Fruit fly (Drosophila melanogaster) whole organism, prepupa: Measurements from ENCODE around the gene SC35.

Experiments used
- Blimp-1 ChIP-seq: fragments of 200-800 bp; sonication (Bioruptor generic); optimal IDR thresholded peaks from 3 replicates; lab custom pipeline; 2017; ENCODE audit warnings: missing biosample characterization, missing genetic modification characterization, mild to moderate bottlenecking, moderate library complexity, missing genetic modification reagents
- CG11762 ChIP-seq: fragments of 200-800 bp; sonication (Bioruptor generic); optimal IDR thresholded peaks from 3 replicates; lab custom pipeline; 2016; ENCODE audit warnings: missing biosample characterization, missing genetic modification characterization; ENCODE audit not compliant: insufficient read depth
- CG15336 ChIP-seq: fragments of 200-800 bp; sonication (Bioruptor generic); IDR thresholded peaks from 2 replicates; pipeline ENCODE4 v1.3.6; 2022; ENCODE audit warnings: missing biosample characterization, missing genetic modification characterization
- CG3032 ChIP-seq: fragments of 200-800 bp; optimal IDR thresholded peaks from 2 replicates; lab custom pipeline; 2019; ENCODE audit warnings: missing biosample characterization, mild to moderate bottlenecking, missing genetic modification characterization, moderate library complexity
- CG32006 ChIP-seq: fragments of 200-800 bp; sonication (Bioruptor generic); optimal IDR thresholded peaks from 3 replicates; lab custom pipeline; 2017; ENCODE audit warnings: missing biosample characterization, mild to moderate bottlenecking, missing genetic modification characterization
- CG4318 ChIP-seq: fragments of 200-800 bp; sonication (Bioruptor generic); optimal IDR thresholded peaks from 3 replicates; lab custom pipeline; 2017; ENCODE audit warnings: missing biosample characterization, mild to moderate bottlenecking, missing genetic modification characterization
- CG6276 ChIP-seq: fragments of 200-800 bp; sonication (Bioruptor generic); optimal IDR thresholded peaks from 2 replicates; lab custom pipeline; 2017; ENCODE audit warnings: missing biosample characterization, mild to moderate bottlenecking, missing genetic modification characterization
- CG6792 ChIP-seq: fragments of 200-800 bp; sonication (Bioruptor generic); optimal IDR thresholded peaks from 3 replicates; lab custom pipeline; 2016; ENCODE audit warnings: missing biosample characterization, missing genetic modification characterization
- CG6808 ChIP-seq: fragments of 200-800 bp; sonication (Bioruptor generic); optimal IDR thresholded peaks from 3 replicates; lab custom pipeline; 2017; ENCODE audit warnings: missing biosample characterization, missing genetic modification characterization, mild to moderate bottlenecking, moderate library complexity, missing genetic modification reagents
- CG7368 ChIP-seq: fragments of 200-800 bp; sonication (Bioruptor generic); optimal IDR thresholded peaks from 3 replicates; lab custom pipeline; 2016; ENCODE audit warnings: missing biosample characterization, missing genetic modification characterization
- CG8119 ChIP-seq: fragments of 200-800 bp; sonication (Bioruptor generic); IDR thresholded peaks from 3 replicates; pipeline ENCODE4 v1.3.6; 2022; ENCODE audit warnings: missing biosample characterization, missing genetic modification characterization
- CG8632 ChIP-seq: fragments of 200-800 bp; sonication (Bioruptor generic); optimal IDR thresholded peaks from 3 replicates; lab custom pipeline; 2016; ENCODE audit warnings: missing biosample characterization, missing genetic modification characterization
- Eip75B ChIP-seq: fragments of 200-800 bp; sonication (Bioruptor generic); optimal IDR thresholded peaks from 3 replicates; lab custom pipeline; 2016; ENCODE audit warnings: missing biosample characterization, missing genetic modification characterization
- Eip78C ChIP-seq: fragments of 200-800 bp; sonication (Bioruptor generic); peaks from one replicate; lab custom pipeline; 2016; ENCODE audit warnings: missing biosample characterization, missing genetic modification characterization
- Ets21C ChIP-seq: fragments of 200-800 bp; sonication (Bioruptor generic); optimal IDR thresholded peaks from 3 replicates; lab custom pipeline; 2016; ENCODE audit warnings: missing biosample characterization, missing genetic modification characterization
- Gug ChIP-seq: fragments of 200-800 bp; sonication (Bioruptor generic); IDR thresholded peaks from 2 replicates; pipeline ENCODE4 v1.3.6; 2022; ENCODE audit warnings: missing biosample characterization, missing genetic modification characterization
- Hr38 ChIP-seq: sonication (Bioruptor generic); optimal IDR thresholded peaks from 2 replicates; lab custom pipeline; 2016; ENCODE audit warnings: missing biosample characterization, missing genetic modification characterization
- Hr39 ChIP-seq: fragments of 200-800 bp; sonication (Bioruptor generic); optimal IDR thresholded peaks from 2 replicates; lab custom pipeline; 2016; ENCODE audit warnings: missing biosample characterization, missing genetic modification characterization
- Lpt ChIP-seq: fragments of 200-800 bp; sonication (Bioruptor generic); optimal IDR thresholded peaks from 3 replicates; lab custom pipeline; 2016; ENCODE audit warnings: missing biosample characterization, missing genetic modification characterization
- Smox ChIP-seq: fragments of 200-800 bp; sonication (Bioruptor generic); optimal IDR thresholded peaks from 3 replicates; lab custom pipeline; 2016; ENCODE audit warnings: missing biosample characterization, missing genetic modification characterization
- Sox102F ChIP-seq: fragments of 200-800 bp; sonication (Bioruptor generic); optimal IDR thresholded peaks from 2 replicates; lab custom pipeline; 2016; ENCODE audit warnings: missing biosample characterization, mild to moderate bottlenecking, missing genetic modification characterization
- Sox15 ChIP-seq: fragments of 200-800 bp; sonication (Bioruptor generic); optimal IDR thresholded peaks from 3 replicates; lab custom pipeline; 2016; ENCODE audit warnings: missing biosample characterization, missing genetic modification characterization
- acj6 ChIP-seq: fragments of 200-800 bp; sonication (Bioruptor generic); optimal IDR thresholded peaks from 3 replicates; lab custom pipeline; 2016; ENCODE audit warnings: missing biosample characterization, missing genetic modification characterization
- dsx ChIP-seq: fragments of 200-800 bp; optimal IDR thresholded peaks from 3 replicates; lab custom pipeline; 2019; ENCODE audit warnings: missing biosample characterization, mild to moderate bottlenecking, missing genetic modification characterization, moderate library complexity; ENCODE audit not compliant: poor library complexity, severe bottlenecking
- esn ChIP-seq: fragments of 200-800 bp; sonication (Bioruptor generic); optimal IDR thresholded peaks from 2 replicates; lab custom pipeline; 2016; ENCODE audit warnings: missing biosample characterization, mild to moderate bottlenecking, missing genetic modification characterization, moderate library complexity
- fd59A ChIP-seq: fragments of 200-800 bp; sonication (Bioruptor generic); optimal IDR thresholded peaks from 2 replicates; lab custom pipeline; 2017; ENCODE audit warnings: missing biosample characterization, mild to moderate bottlenecking, missing genetic modification characterization, missing genetic modification reagents
- fkh ChIP-seq: fragments of 200-800 bp; sonication (Bioruptor generic); optimal IDR thresholded peaks from 3 replicates; lab custom pipeline; 2017; ENCODE audit warnings: missing biosample characterization, mild to moderate bottlenecking, missing genetic modification characterization, moderate library complexity
- lz ChIP-seq: fragments of 200-800 bp; sonication (Bioruptor generic); optimal IDR thresholded peaks from 3 replicates; lab custom pipeline; 2016; ENCODE audit warnings: missing biosample characterization, missing genetic modification characterization
- salr ChIP-seq, 2 experiments: fragments of 200-800 bp; sonication (Bioruptor generic); optimal IDR thresholded peaks; 3 replicates each; lab custom pipeline; 2016 to 2018; ENCODE audit warnings: missing biosample characterization in 2 of 2, missing genetic modification characterization in 2 of 2, mild to moderate bottlenecking in 1 of 2
- ss ChIP-seq, 2 experiments: fragments of 200-800 bp; sonication (Bioruptor generic); optimal IDR thresholded peaks; 2 replicates in 1 of 2; 3 replicates in 1 of 2; lab custom pipeline; 2017 to 2018; ENCODE audit warnings: mild to moderate bottlenecking in 2 of 2, missing biosample characterization in 2 of 2, missing genetic modification characterization in 2 of 2, moderate library complexity in 1 of 2
- svp ChIP-seq: fragments of 200-800 bp; sonication (Bioruptor generic); peaks from one replicate; lab custom pipeline; 2016; ENCODE audit warnings: missing biosample characterization, missing genetic modification characterization
- topi ChIP-seq: fragments of 200-800 bp; sonication (Bioruptor generic); optimal IDR thresholded peaks from 3 replicates; lab custom pipeline; 2016; ENCODE audit warnings: missing biosample characterization, missing genetic modification characterization
- vri ChIP-seq: fragments of 200-800 bp; sonication (Bioruptor generic); optimal IDR thresholded peaks from 3 replicates; lab custom pipeline; 2016; ENCODE audit warnings: missing biosample characterization, mild to moderate bottlenecking, missing genetic modification characterization

Gene SC35

DNA sequence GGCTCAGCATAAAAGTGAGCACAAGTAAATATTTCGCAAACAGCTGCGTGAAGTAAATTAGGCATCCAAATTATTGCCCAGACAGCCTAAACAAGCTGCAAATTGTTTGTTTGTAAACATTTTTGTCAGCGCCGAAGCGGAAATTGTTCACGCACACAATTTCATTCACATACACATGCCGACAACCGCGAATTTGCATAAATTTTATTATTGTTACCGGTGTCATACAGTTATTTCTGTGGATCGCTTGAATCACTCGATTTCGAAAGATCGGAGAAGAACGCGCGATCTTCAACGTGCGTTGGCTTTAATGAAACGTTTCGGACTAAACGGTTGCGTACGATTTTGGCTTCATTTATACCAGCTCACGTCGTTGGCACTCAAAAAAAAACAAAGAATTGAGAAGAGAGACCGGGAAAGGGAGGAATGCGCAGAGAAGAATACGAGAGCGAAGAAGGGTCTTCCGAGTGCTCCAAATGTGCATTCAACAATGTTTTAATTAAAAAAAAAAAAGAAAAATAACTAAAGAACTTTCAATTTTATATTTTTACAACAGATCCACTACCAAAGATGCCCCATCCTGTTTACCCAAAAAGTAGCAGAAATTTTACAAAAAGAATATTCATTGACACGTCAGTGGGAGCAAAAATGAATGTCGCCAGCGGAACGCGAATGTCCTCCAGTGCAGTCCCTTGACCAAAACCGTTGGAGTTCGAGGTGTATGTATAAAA lies 11.2 kb downstream of the SC35 start, which contains the start of gene vir-1 (continued):
- TF ChIP-seq acj6 (GFP tag; lab: Kevin White, UChicago) (no peak), CG6808 (GFP tag; lab: Kevin White, UChicago) (peak; percentile 8), ss (GFP tag; optimal IDR thresholded peaks at IDR 0.05; lab: Kevin White, UChicago) (peak in 1 of 2 experiments; percentile 15), Sox102F (GFP tag; lab: Kevin White, UChicago) (peak; percentile 15), CG7368 (no peak), CG6276 (GFP tag; lab: Kevin White, UChicago) (no peak), Eip78C (GFP tag; lab: Kevin White, UChicago) (peak; percentile 61), Ets21C (GFP tag; lab: Kevin White, UChicago) (no peak), fd59A (GFP tag; lab: Kevin White, UChicago) (no peak), CG6792 (GFP tag; lab: Kevin White, UChicago) (no peak), Smox (GFP tag; lab: Kevin White, UChicago) (no peak), CG4318 (GFP tag; lab: Kevin White, UChicago) (no peak), Sox15 (GFP tag; lab: Kevin White, UChicago) (no peak), svp (no peak), esn (peak; percentile 25), lz (GFP tag; lab: Kevin White, UChicago) (no peak), CG11762 (GFP tag; lab: Kevin White, UChicago) (no peak), Hr39 (GFP tag; lab: Kevin White, UChicago) (no peak), CG3032 (tag; lab: Kevin White, UChicago) (no peak), dsx (GFP tag; lab: Kevin White, UChicago) (no peak), salr (GFP tag; optimal IDR thresholded peaks at IDR 0.05; lab: Kevin White, UChicago) (no peak), topi (GFP tag; lab: Kevin White, UChicago) (peak; percentile 33), fkh (GFP tag; lab: Kevin White, UChicago) (peak; percentile 6)
- TF ChIP-seq, all 60 proteins: peak for 10

DNA sequence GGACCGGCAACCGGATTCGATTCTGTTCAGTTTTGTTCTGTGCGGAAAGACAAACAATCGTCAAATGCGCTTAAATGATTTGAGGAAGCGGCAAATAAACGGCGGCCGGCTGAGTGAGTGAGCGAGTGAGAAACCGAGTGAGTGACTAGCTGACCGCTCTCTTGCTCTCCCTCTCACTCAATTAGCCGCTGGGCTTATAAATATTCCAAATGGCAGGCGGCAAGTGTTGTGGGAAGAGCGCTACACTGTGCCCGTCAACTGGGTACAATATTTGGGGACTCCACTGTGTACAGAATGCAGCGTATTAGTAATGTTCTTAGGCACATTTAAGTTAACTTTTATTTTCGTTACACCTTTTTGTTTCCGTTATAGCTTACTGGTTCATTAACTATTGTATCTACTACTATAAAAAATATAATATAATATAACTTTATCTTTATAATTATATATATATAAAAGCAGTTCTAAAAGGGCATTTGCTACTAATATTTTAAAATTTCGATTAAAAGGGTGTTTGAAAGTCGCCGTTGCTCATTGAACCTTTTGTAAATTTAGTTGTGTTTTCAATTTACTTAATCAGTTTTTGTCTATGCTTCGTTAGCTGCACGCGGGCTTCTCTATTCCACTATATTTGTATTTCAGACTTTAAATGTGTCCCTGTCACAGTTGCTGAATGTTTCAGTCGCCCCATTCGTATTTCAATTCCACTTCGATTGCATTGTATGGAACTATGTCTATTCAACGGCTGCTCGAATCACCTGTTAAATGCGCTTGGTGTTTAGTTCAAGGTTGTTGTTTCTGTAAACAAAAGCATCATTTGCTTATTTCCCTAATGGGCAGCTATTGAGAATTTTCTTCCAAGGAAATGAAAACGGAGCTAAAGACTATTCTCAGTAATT lies 12.4 kb downstream of the SC35 start:
- TF ChIP-seq CG8119 (GFP tag; lab: Robert Waterston, UW) (peak; percentile 26; the same call in 1 of the 3 replicates), CG15336 (GFP tag; lab: Robert Waterston, UW) (peak; percentile 44; the same call in 1 of the 2 replicates), Hr38 (GFP tag; lab: Kevin White, UChicago) (no peak), fd59A (GFP tag; lab: Kevin White, UChicago) (no peak), lz (GFP tag; lab: Kevin White, UChicago) (no peak), CG7368 (no peak), Lpt (GFP tag; lab: Kevin White, UChicago) (no peak), Sox15 (GFP tag; lab: Kevin White, UChicago) (no peak), CG32006 (GFP tag; lab: Kevin White, UChicago) (no peak), salr (GFP tag; optimal IDR thresholded peaks at IDR 0.05; lab: Kevin White, UChicago) (no peak), CG8632 (GFP tag; lab: Kevin White, UChicago) (no peak), Gug (GFP tag; lab: Robert Waterston, UW) (no peak), Eip78C (GFP tag; lab: Kevin White, UChicago) (peak; percentile 30), Eip75B (GFP tag; lab: Kevin White, UChicago) (no peak), CG4318 (GFP tag; lab: Kevin White, UChicago) (no peak), Ets21C (GFP tag; lab: Kevin White, UChicago) (no peak), vri (GFP tag; lab: Kevin White, UChicago) (no peak), CG6792 (GFP tag; lab: Kevin White, UChicago) (no peak), Blimp-1 (GFP tag; lab: Kevin White, UChicago) (no peak)
